Worm (Caenorhabditis elegans) whole organism, late embryonic: ENCODE measurements around the gene sra-14.

Source experiments
- ahr-1 ChIP-seq: sonication (generic microtip); optimal IDR thresholded peaks from 2 replicates; lab custom pipeline; 2016; ENCODE audit warnings: missing genetic modification characterization, missing compliant biosample characterization
- ceh-30 ChIP-seq: fragments of 150-350 bp; optimal IDR thresholded peaks from 2 replicates; lab custom pipeline; 2014; ENCODE audit warnings: missing biosample characterization, missing genetic modification characterization
- elt-2 ChIP-seq: sonication (generic microtip); optimal IDR thresholded peaks from 2 replicates; lab custom pipeline; 2016; ENCODE audit warnings: missing genetic modification reagents, missing genetic modification characterization, missing compliant biosample characterization
- ets-4 ChIP-seq: sonication (generic microtip); optimal IDR thresholded peaks from 2 replicates; lab custom pipeline; 2016; ENCODE audit warnings: missing genetic modification characterization, missing compliant biosample characterization
- fax-1 ChIP-seq: sonication (generic microtip); optimal IDR thresholded peaks from 2 replicates; lab custom pipeline; 2016; ENCODE audit warnings: missing genotype, missing genetic modification characterization, missing compliant biosample characterization
- hlh-15 ChIP-seq: sonication (generic microtip); optimal IDR thresholded peaks from 2 replicates; lab custom pipeline; 2016; ENCODE audit warnings: missing genetic modification characterization, missing compliant biosample characterization
- lin-11 ChIP-seq: fragments of 200-800 bp; sonication (Bioruptor generic); optimal IDR thresholded peaks from 2 replicates; lab custom pipeline; 2018; ENCODE audit warnings: mild to moderate bottlenecking, missing genetic modification characterization, missing compliant biosample characterization
- sdc-2 ChIP-seq: sonication (generic microtip); optimal IDR thresholded peaks from 2 replicates; lab custom pipeline; 2016; ENCODE audit warnings: missing genotype, missing genetic modification characterization, missing compliant biosample characterization
- ztf-16 ChIP-seq: sonication (generic microtip); optimal IDR thresholded peaks from 2 replicates; lab custom pipeline; 2017; ENCODE audit warnings: missing genetic modification characterization, missing compliant biosample characterization

ce11 chrII:12923225-12923624, 38.2 kb downstream of the sra-14 start:
- TF ChIP-seq ceh-30 (no peak), ztf-16 (tag; lab: Kevin White, UChicago) (no peak), sdc-2 (tag; lab: Kevin White, UChicago) (no peak), elt-2 (tag; lab: Kevin White, UChicago) (no peak), fax-1 (tag; lab: Kevin White, UChicago) (no peak), ets-4 (tag; lab: Kevin White, UChicago) (no peak), hlh-15 (tag; lab: Kevin White, UChicago) (no peak), ahr-1 (no peak), lin-11 (tag; lab: Kevin White, UChicago) (no peak)
